Worm (Caenorhabditis elegans) whole organism, young adult: ENCODE data around the gene nspb-3.

Experiments
- B0336.3 ChIP-seq: fragments of 200-800 bp; sonication (Bioruptor generic); IDR thresholded peaks from 2 replicates; pipeline ENCODE4 v1.3.6; 2022; ENCODE audit warnings: missing genetic modification characterization, missing compliant biosample characterization
- F33H1.4 ChIP-seq: fragments of 200-800 bp; sonication (Bioruptor generic); IDR thresholded peaks from 2 replicates; pipeline ENCODE4 v1.3.6; 2022; ENCODE audit warnings: missing genetic modification reagents, missing genetic modification characterization, missing compliant biosample characterization
- F57A8.1 ChIP-seq: fragments of 200-800 bp; sonication (Bioruptor generic); optimal IDR thresholded peaks from 2 replicates; lab custom pipeline; 2018; ENCODE audit warnings: mild to moderate bottlenecking, missing genetic modification characterization, moderate library complexity, missing compliant biosample characterization
- T07F8.4 ChIP-seq: sonication (generic microtip); optimal IDR thresholded peaks from 2 replicates; lab custom pipeline; 2016; ENCODE audit warnings: mild to moderate bottlenecking, missing genetic modification characterization, moderate library complexity, missing compliant biosample characterization
- T26A5.8 ChIP-seq: sonication (generic microtip); optimal IDR thresholded peaks from 2 replicates; lab custom pipeline; 2016; ENCODE audit warnings: missing genetic modification characterization, missing compliant biosample characterization
- Y56A3A.18 ChIP-seq: fragments of 200-800 bp; sonication (Bioruptor generic); IDR thresholded peaks from 2 replicates; pipeline ENCODE4 v1.3.6; 2022; ENCODE audit warnings: missing genetic modification reagents, missing genetic modification characterization, missing compliant biosample characterization
- Y67H2A.10 ChIP-seq: fragments of 200-800 bp; sonication (Bioruptor generic); conservative IDR thresholded peaks from 2 replicates; pipeline ENCODE4 v1.3.6; 2022; ENCODE audit warnings: missing genetic modification reagents, missing genetic modification characterization, missing compliant biosample characterization
- aptf-3 ChIP-seq: fragments of 200-800 bp; sonication (Bioruptor generic); IDR thresholded peaks from 2 replicates; pipeline ENCODE4 v1.3.6; 2022; ENCODE audit warnings: missing genetic modification characterization, missing compliant biosample characterization
- attf-3 ChIP-seq: fragments of 200-800 bp; sonication (Bioruptor generic); conservative IDR thresholded peaks from 2 replicates; pipeline ENCODE4 v1.3.6; 2022; ENCODE audit warnings: missing genetic modification reagents, missing genetic modification characterization, missing compliant biosample characterization
- attf-6 ChIP-seq: fragments of 200-800 bp; sonication (Bioruptor generic); IDR thresholded peaks from 2 replicates; pipeline ENCODE4 v1.3.6; 2022; ENCODE audit warnings: missing genetic modification reagents, missing genetic modification characterization, missing compliant biosample characterization
- bed-2 ChIP-seq: fragments of 200-800 bp; sonication (Bioruptor generic); IDR thresholded peaks from 2 replicates; pipeline ENCODE4 v1.3.6; 2022; ENCODE audit warnings: missing genetic modification reagents, missing genetic modification characterization, missing compliant biosample characterization
- cebp-1 ChIP-seq, 2 experiments: fragments of 200-800 bp in 1 of 2; sonication (Bioruptor generic) in 1 of 2; sonication (generic microtip) in 1 of 2; IDR thresholded peaks in 1 of 2; optimal IDR thresholded peaks in 1 of 2; 2 replicates each; pipeline versions ENCODE4 v1.3.6 to Lab custom; 2017 to 2022; ENCODE audit warnings: missing compliant biosample characterization in 2 of 2, missing genetic modification characterization in 2 of 2, mild to moderate bottlenecking in 1 of 2, missing genetic modification reagents in 1 of 2, moderate library complexity in 1 of 2
- cebp-2 ChIP-seq: fragments of 200-800 bp; sonication (Bioruptor generic); IDR thresholded peaks from 2 replicates; pipeline ENCODE4 v1.3.6; 2022; ENCODE audit warnings: missing genetic modification characterization, missing compliant biosample characterization
- ceh-27 ChIP-seq: fragments of 200-800 bp; sonication (Bioruptor generic); optimal IDR thresholded peaks from 2 replicates; lab custom pipeline; 2018; ENCODE audit warnings: mild to moderate bottlenecking, missing genetic modification characterization, moderate library complexity, missing compliant biosample characterization
- ceh-58 ChIP-seq: fragments of 200-800 bp; sonication (Bioruptor generic); IDR thresholded peaks from 2 replicates; pipeline ENCODE4 v1.3.6; 2022; ENCODE audit warnings: missing genetic modification characterization, missing compliant biosample characterization
- dpl-1 ChIP-seq: fragments of 150-350 bp; optimal IDR thresholded peaks from 2 replicates; lab custom pipeline; 2014; ENCODE audit warnings: missing biosample characterization, missing genetic modification reagents, missing genetic modification characterization
- egrh-3 ChIP-seq: fragments of 200-800 bp; sonication (Bioruptor generic); IDR thresholded peaks from 2 replicates; pipeline ENCODE4 v1.3.6; 2022; ENCODE audit warnings: missing genetic modification reagents, missing genetic modification characterization, missing compliant biosample characterization
- him-1 ChIP-seq: sonication (generic microtip); optimal IDR thresholded peaks from 2 replicates; lab custom pipeline; 2016; ENCODE audit warnings: missing genotype, missing genetic modification reagents, missing genetic modification characterization, missing compliant biosample characterization
- hlh-12 ChIP-seq: sonication (generic microtip); optimal IDR thresholded peaks from 2 replicates; lab custom pipeline; 2016; ENCODE audit warnings: missing genetic modification characterization, missing compliant biosample characterization
- hlh-26 ChIP-seq: fragments of 200-800 bp; sonication (Bioruptor generic); conservative IDR thresholded peaks from 2 replicates; pipeline ENCODE4 v1.3.6; 2022; ENCODE audit warnings: missing genetic modification reagents, missing genetic modification characterization, missing compliant biosample characterization
- hsf-1 ChIP-seq: fragments of 200-800 bp; sonication (Bioruptor generic); IDR thresholded peaks from 2 replicates; pipeline ENCODE4 v1.3.6; 2022; ENCODE audit warnings: missing genetic modification reagents, missing genetic modification characterization, missing compliant biosample characterization
- lag-1 ChIP-seq: fragments of 200-800 bp; sonication (Bioruptor generic); IDR thresholded peaks from 2 replicates; pipeline ENCODE4 v1.3.6; 2022; ENCODE audit warnings: missing genetic modification reagents, missing genetic modification characterization, missing compliant biosample characterization
- lin-26 ChIP-seq: fragments of 200-800 bp; sonication (Bioruptor generic); IDR thresholded peaks from 2 replicates; pipeline ENCODE4 v1.3.6; 2022; ENCODE audit warnings: missing genetic modification reagents, missing genetic modification characterization, missing compliant biosample characterization
- lin-35 ChIP-seq, 3 experiments: fragments of 150-350 bp in 2 of 3; sonication (generic microtip) in 1 of 3; optimal IDR thresholded peaks; 2 replicates each; lab custom pipeline; 2014 to 2018; ENCODE audit warnings: missing biosample characterization in 3 of 3, missing genetic modification characterization in 3 of 3, missing genetic modification reagents in 3 of 3
- lin-40 ChIP-seq: sonication (generic microtip); optimal IDR thresholded peaks from 2 replicates; lab custom pipeline; 2016; ENCODE audit warnings: missing genetic modification characterization, mild to moderate bottlenecking, missing compliant biosample characterization, missing genotype, missing genetic modification reagents
- lin-54 ChIP-seq: fragments of 200-800 bp; sonication (Bioruptor generic); optimal IDR thresholded peaks from 2 replicates; lab custom pipeline; 2018; ENCODE audit warnings: mild to moderate bottlenecking, missing genetic modification characterization, missing compliant biosample characterization
- lsl-1 ChIP-seq: fragments of 200-800 bp; sonication (Bioruptor generic); optimal IDR thresholded peaks from 2 replicates; lab custom pipeline; 2018; ENCODE audit warnings: mild to moderate bottlenecking, missing genetic modification characterization, moderate library complexity, missing compliant biosample characterization
- madf-10 ChIP-seq: sonication (generic microtip); optimal IDR thresholded peaks from 2 replicates; lab custom pipeline; 2016; ENCODE audit warnings: mild to moderate bottlenecking, missing genetic modification characterization, missing compliant biosample characterization
- mcd-1 ChIP-seq: fragments of 200-800 bp; sonication (Bioruptor generic); IDR thresholded peaks from 2 replicates; pipeline ENCODE4 v1.3.6; 2022; ENCODE audit warnings: missing genetic modification reagents, missing genetic modification characterization, missing compliant biosample characterization
- mxl-1 ChIP-seq: sonication (generic microtip); optimal IDR thresholded peaks from 2 replicates; lab custom pipeline; 2016; ENCODE audit warnings: missing genetic modification characterization, missing compliant biosample characterization
- nhr-179 ChIP-seq: sonication (generic microtip); optimal IDR thresholded peaks from 2 replicates; lab custom pipeline; 2016; ENCODE audit warnings: mild to moderate bottlenecking, missing genetic modification characterization, missing compliant biosample characterization
- pbrm-1 ChIP-seq: fragments of 200-800 bp; sonication (Bioruptor generic); IDR thresholded peaks from 2 replicates; pipeline ENCODE4 v1.3.6; 2022; ENCODE audit warnings: missing genetic modification reagents, missing genetic modification characterization, missing compliant biosample characterization
- repo-1 ChIP-seq: sonication (generic microtip); optimal IDR thresholded peaks from 2 replicates; lab custom pipeline; 2017; ENCODE audit warnings: mild to moderate bottlenecking, missing genetic modification characterization, missing compliant biosample characterization
- sdz-38 ChIP-seq: sonication (generic microtip); optimal IDR thresholded peaks from 2 replicates; lab custom pipeline; 2016; ENCODE audit warnings: missing genotype, missing genetic modification characterization, missing compliant biosample characterization
- sea-2 ChIP-seq: fragments of 200-800 bp; sonication (Bioruptor generic); IDR thresholded peaks from 2 replicates; pipeline ENCODE4 v1.3.6; 2022; ENCODE audit warnings: missing genetic modification characterization, missing compliant biosample characterization
- snpc-1.1 ChIP-seq: sonication (generic microtip); optimal IDR thresholded peaks from 2 replicates; lab custom pipeline; 2017; ENCODE audit warnings: missing genetic modification characterization, mild to moderate bottlenecking, missing compliant biosample characterization, antibody characterized with exemption, moderate library complexity, missing genotype, missing genetic modification reagents; ENCODE audit not compliant: insufficient read depth
- snpc-4 ChIP-seq, 5 experiments: fragments of 150-350 bp in 1 of 5; sonication (generic microtip) in 4 of 5; optimal IDR thresholded peaks; 2 replicates each; lab custom pipeline; 2014 to 2018; ENCODE audit warnings: missing genetic modification characterization in 5 of 5, missing biosample characterization in 3 of 5, antibody characterized with exemption in 2 of 5, mild to moderate bottlenecking in 2 of 5, missing compliant biosample characterization in 2 of 5, missing genotype in 2 of 5, moderate library complexity in 2 of 5, missing genetic modification reagents in 1 of 5
- tbp1 ChIP-seq: fragments of 200-800 bp; sonication (Bioruptor generic); optimal IDR thresholded peaks from 2 replicates; lab custom pipeline; 2018; ENCODE audit warnings: mild to moderate bottlenecking, missing genetic modification characterization, missing compliant biosample characterization
- tbx-9 ChIP-seq: sonication (generic microtip); optimal IDR thresholded peaks from 2 replicates; lab custom pipeline; 2016; ENCODE audit warnings: borderline replicate concordance, missing genetic modification characterization, inconsistent platforms, missing compliant biosample characterization
- zfh-2 ChIP-seq: fragments of 200-800 bp; sonication (Bioruptor generic); conservative IDR thresholded peaks from 2 replicates; pipeline ENCODE4 v1.3.6; 2022; ENCODE audit warnings: missing genetic modification reagents, missing genetic modification characterization, missing compliant biosample characterization
- zim-3 ChIP-seq: sonication (generic microtip); optimal IDR thresholded peaks from 2 replicates; lab custom pipeline; 2017; ENCODE audit warnings: mild to moderate bottlenecking, missing genetic modification characterization, moderate library complexity, missing compliant biosample characterization
- ztf-18 ChIP-seq: sonication (generic microtip); optimal IDR thresholded peaks from 2 replicates; lab custom pipeline; 2016; ENCODE audit warnings: missing genotype, mild to moderate bottlenecking, missing genetic modification characterization, missing compliant biosample characterization
- ztf-22 ChIP-seq: fragments of 200-800 bp; sonication (Bioruptor generic); optimal IDR thresholded peaks from 2 replicates; lab custom pipeline; 2018; ENCODE audit warnings: mild to moderate bottlenecking, missing genetic modification characterization, moderate library complexity, missing compliant biosample characterization
- ztf-25 ChIP-seq: fragments of 200-800 bp; sonication (Bioruptor generic); IDR thresholded peaks from 2 replicates; pipeline ENCODE4 v1.3.6; 2022; ENCODE audit warnings: missing genetic modification reagents, missing genetic modification characterization, missing compliant biosample characterization
- ztf-3 ChIP-seq: fragments of 200-800 bp; sonication (Bioruptor generic); optimal IDR thresholded peaks from 2 replicates; lab custom pipeline; 2018; ENCODE audit warnings: mild to moderate bottlenecking, missing genetic modification characterization, missing compliant biosample characterization

Gene nspb-3

ce11 chrIV:6556624-6557368, 38.0 kb downstream of the nspb-3 start, which contains the start of gene try-3 (continued):
- peak; percentile 51 for TF ChIP-seq madf-10 (tag; lab: Kevin White, UChicago)
- TF ChIP-seq attf-3, result no peak; the same call in 1 of the 2 replicates
- peak; percentile 15 for TF ChIP-seq dpl-1
- peak; percentile 79; the same call in 1 of the 2 replicates for TF ChIP-seq cebp-2 (GFP tag; lab: Robert Waterston, UW)
- TF ChIP-seq hlh-26, result no peak
- TF ChIP-seq egrh-3 (GFP tag; lab: Robert Waterston, UW), result peak; percentile 73
- TF ChIP-seq mxl-1 (tag; lab: Kevin White, UChicago), result peak; percentile 54
- no peak for TF ChIP-seq repo-1 (tag; lab: Kevin White, UChicago)
- TF ChIP-seq sea-2 (GFP tag; lab: Robert Waterston, UW), result no peak
- no peak for TF ChIP-seq lag-1 (GFP tag; lab: Robert Waterston, UW)
- TF ChIP-seq sdz-38 (tag; lab: Kevin White, UChicago), result no peak
- no peak for TF ChIP-seq tbx-9
- TF ChIP-seq B0336.3 (GFP tag; lab: Robert Waterston, UW), result peak; percentile 81
- TF ChIP-seq lin-54 (GFP tag; lab: Kevin White, UChicago), result peak; percentile 74
- no peak for TF ChIP-seq zim-3 (tag; lab: Kevin White, UChicago)
- TF ChIP-seq lsl-1, result peak; percentile 32
- TF ChIP-seq lin-26 (GFP tag; lab: Robert Waterston, UW), result peak; percentile 85
- 0 out of 2 replicates have a peak, but pooled peaks have one; percentile 55 for TF ChIP-seq bed-2 (GFP tag; lab: Robert Waterston, UW)
- peak in 1 of 3 experiments; percentile 78 for TF ChIP-seq lin-35 (GFP tag; optimal IDR thresholded peaks at IDR 0.05; lab: Kevin White, UChicago)
- TF ChIP-seq T26A5.8 (tag; lab: Kevin White, UChicago), result no peak
- peak; percentile 58 for TF ChIP-seq F33H1.4 (GFP tag; lab: Robert Waterston, UW)
- TF ChIP-seq mcd-1, result peak; percentile 82
- peak; percentile 56 for TF ChIP-seq lin-40 (tag; lab: Kevin White, UChicago)
- peak; percentile 49; the same call in 1 of the 2 replicates for TF ChIP-seq hsf-1 (GFP tag; lab: Robert Waterston, UW)
- 0 out of 2 replicates have a peak, but pooled peaks have one; percentile 18 for TF ChIP-seq aptf-3 (GFP tag; lab: Robert Waterston, UW)
- peak; percentile 50 for TF ChIP-seq snpc-1.1 (tag; lab: Kevin White, UChicago)
- TF ChIP-seq F57A8.1 (GFP tag; lab: Kevin White, UChicago), result no peak
- 0 out of 2 replicates have a peak, but pooled peaks have one; percentile 27 for TF ChIP-seq Y56A3A.18 (GFP tag; lab: Robert Waterston, UW)
- peak; percentile 82; the same call in 1 of the 2 replicates for TF ChIP-seq attf-6 (GFP tag; lab: Robert Waterston, UW)
- TF ChIP-seq ceh-27 (GFP tag; lab: Kevin White, UChicago), result peak; percentile 73
- no peak for TF ChIP-seq ztf-22 (GFP tag; lab: Kevin White, UChicago)
- TF ChIP-seq ceh-58 (GFP tag; lab: Robert Waterston, UW), result 0 out of 2 replicates have a peak, but pooled peaks have one; percentile 68
- TF ChIP-seq tbp1 (GFP tag; lab: Kevin White, UChicago), result peak; percentile 98
- no peak for TF ChIP-seq nhr-179 (tag; lab: Kevin White, UChicago)
- peak; percentile 23 for TF ChIP-seq T07F8.4 (tag; lab: Kevin White, UChicago)
- peak; percentile 57 for TF ChIP-seq cebp-1 (GFP tag; IDR thresholded peaks at IDR 0.05; lab: Robert Waterston, UW)
- TF ChIP-seq cebp-1 (tag; optimal IDR thresholded peaks at IDR 0.05; lab: Kevin White, UChicago), result peak; percentile 73
- TF ChIP-seq ztf-3 (GFP tag; lab: Kevin White, UChicago), result peak; percentile 18
- no peak for TF ChIP-seq Y67H2A.10 (GFP tag; lab: Robert Waterston, UW)
- peak; percentile 63; the same call in 1 of the 2 replicates for TF ChIP-seq ztf-25
- peak; percentile 66 for TF ChIP-seq ztf-18
- TF ChIP-seq pbrm-1 (GFP tag; lab: Robert Waterston, UW), result peak; percentile 90
- peak; percentile 94 for TF ChIP-seq him-1
- no peak for TF ChIP-seq zfh-2 (GFP tag; lab: Robert Waterston, UW)
- TF ChIP-seq hlh-12 (tag; lab: Kevin White, UChicago), result no peak
- TF ChIP-seq snpc-4 (GFP tag; optimal IDR thresholded peaks at IDR 0.05; lab: Kevin White, UChicago), result peak; percentile 79
- peak; percentile 18 to 93 (median 89) for TF ChIP-seq snpc-4 (tag; optimal IDR thresholded peaks at IDR 0.05; lab: Kevin White, UChicago)
